Fruit fly (Drosophila melanogaster): ENCODE results near the gene Cp110.

dm6 chrX:22461218-22461760, 20.6 kb upstream of the Cp110 start:
- TF ChIP-seq CG7101 (tag; optimal IDR thresholded peaks at IDR 0.05): no peak
- no peak for TF ChIP-seq CG12768 (GFP tag; optimal IDR thresholded peaks at IDR 0.05)
- TF ChIP-seq Clk (GFP tag; optimal IDR thresholded peaks at IDR 0.05): no peak
- TF ChIP-seq CG14711 (tag; optimal IDR thresholded peaks at IDR 0.05): no peak
- no peak for TF ChIP-seq tj (GFP tag; optimal IDR thresholded peaks at IDR 0.05)
- no peak for TF ChIP-seq CG1620 (GFP tag; optimal IDR thresholded peaks at IDR 0.05)
- TF ChIP-seq kay (GFP tag; ENCODE audit: borderline replicate concordance): no peak
- TF ChIP-seq Mnt (GFP tag; optimal IDR thresholded peaks at IDR 0.05): no peak
- no peak for TF ChIP-seq cnc (optimal IDR thresholded peaks at IDR 0.05)
- no peak for TF ChIP-seq Hr96 (GFP tag; optimal IDR thresholded peaks at IDR 0.05)
- no peak for TF ChIP-seq CG5204 (GFP tag; optimal IDR thresholded peaks at IDR 0.05)
- no peak for TF ChIP-seq CG7045 (GFP tag; optimal IDR thresholded peaks at IDR 0.05)
